Worm (Caenorhabditis elegans) whole organism, L4 larva: ENCODE results near the gene eef-1G.

Experiments used
- F26F4.8 ChIP-seq: fragments of 200-800 bp; sonication (Bioruptor generic); conservative IDR thresholded peaks from 2 replicates; pipeline ENCODE4 v1.3.6; 2022; ENCODE audit warnings: missing genetic modification characterization, missing compliant biosample characterization
- F44E2.7 ChIP-seq: fragments of 200-800 bp; sonication (Bioruptor generic); IDR thresholded peaks from 2 replicates; pipeline ENCODE4 v2.1.2; 2022; ENCODE audit warnings: missing genetic modification characterization, missing compliant biosample characterization
- Y105C5A.15 ChIP-seq: fragments of 200-800 bp; sonication (Bioruptor generic); IDR thresholded peaks from 2 replicates; pipeline ENCODE4 v1.3.6; 2022; ENCODE audit warnings: missing genetic modification characterization, missing compliant biosample characterization
- Y48G9A.11 ChIP-seq: fragments of 200-800 bp; sonication (Bioruptor generic); IDR thresholded peaks from 2 replicates; pipeline ENCODE4 v1.3.6; 2022; ENCODE audit warnings: missing genetic modification reagents, missing genetic modification characterization, missing compliant biosample characterization
- Y5F2A.4 ChIP-seq: fragments of 200-800 bp; sonication (Bioruptor generic); optimal IDR thresholded peaks from 2 replicates; lab custom pipeline; 2018; ENCODE audit warnings: mild to moderate bottlenecking, missing genetic modification characterization, missing compliant biosample characterization
- Y75B8A.6 ChIP-seq: fragments of 200-800 bp; sonication (Bioruptor generic); IDR thresholded peaks from 2 replicates; pipeline ENCODE4 v1.3.6; 2022; ENCODE audit warnings: missing genetic modification reagents, missing genetic modification characterization, missing compliant biosample characterization
- ZK546.5 ChIP-seq, 2 experiments: sonication (generic microtip); optimal IDR thresholded peaks; 2 replicates each; lab custom pipeline; 2017; ENCODE audit warnings: missing biosample characterization in 2 of 2, missing genetic modification characterization in 2 of 2
- aha-1 ChIP-seq: fragments of 150-350 bp; peaks from one replicate; lab custom pipeline; 2014; ENCODE audit warnings: missing biosample characterization, missing genetic modification characterization
- ama-1 ChIP-seq: fragments of 150-350 bp; optimal IDR thresholded peaks from 2 replicates; lab custom pipeline; 2014; ENCODE audit warnings: inconsistent platforms, mixed read lengths
- attf-4 ChIP-seq: sonication (generic microtip); optimal IDR thresholded peaks from 3 replicates; lab custom pipeline; 2017; ENCODE audit warnings: missing biosample characterization, missing genetic modification characterization
- ceh-20 ChIP-seq: fragments of 200-800 bp; sonication (Bioruptor generic); IDR thresholded peaks from 2 replicates; pipeline ENCODE4 v1.3.6; 2022; ENCODE audit warnings: missing genetic modification reagents, missing genetic modification characterization, missing compliant biosample characterization
- ceh-62 ChIP-seq: sonication (generic microtip); optimal IDR thresholded peaks from 2 replicates; lab custom pipeline; 2017; ENCODE audit warnings: missing biosample characterization, missing genetic modification characterization
- ceh-82 ChIP-seq: sonication (generic microtip); optimal IDR thresholded peaks from 2 replicates; lab custom pipeline; 2017; ENCODE audit warnings: missing biosample characterization, missing genetic modification characterization
- daf-16 ChIP-seq, 3 experiments: sonication (generic microtip); optimal IDR thresholded peaks; 2 replicates each; lab custom pipeline; 2016 to 2017; ENCODE audit warnings: missing genetic modification characterization in 3 of 3, missing genetic modification reagents in 3 of 3, mild to moderate bottlenecking in 2 of 3, missing compliant biosample characterization in 2 of 3, missing biosample characterization in 1 of 3, moderate library complexity in 1 of 3
- dmd-6 ChIP-seq: fragments of 200-800 bp; sonication (Bioruptor generic); IDR thresholded peaks from 2 replicates; pipeline ENCODE4 v1.3.6; 2022; ENCODE audit warnings: missing genetic modification reagents, missing genetic modification characterization, missing compliant biosample characterization
- dmd-9 ChIP-seq: fragments of 200-800 bp; sonication (Bioruptor generic); IDR thresholded peaks from 2 replicates; pipeline ENCODE4 v1.3.6; 2022; ENCODE audit warnings: missing genetic modification reagents, missing genetic modification characterization, missing compliant biosample characterization
- egl-43 ChIP-seq: fragments of 200-800 bp; sonication (Bioruptor generic); IDR thresholded peaks from 2 replicates; pipeline ENCODE4 v1.3.6; 2022; ENCODE audit warnings: missing genetic modification reagents, missing genetic modification characterization, missing compliant biosample characterization
- fkh-10 ChIP-seq: fragments of 150-350 bp; optimal IDR thresholded peaks from 2 replicates; lab custom pipeline; 2014; ENCODE audit warnings: missing biosample characterization, missing genetic modification reagents, missing genetic modification characterization
- fos-1 ChIP-seq: fragments of 150-350 bp; optimal IDR thresholded peaks from 2 replicates; lab custom pipeline; 2014; ENCODE audit warnings: missing biosample characterization, missing genetic modification characterization
- lin-1 ChIP-seq: fragments of 200-800 bp; sonication (Bioruptor generic); IDR thresholded peaks from 2 replicates; pipeline ENCODE4 v1.3.6; 2022; ENCODE audit warnings: missing genetic modification reagents, missing genetic modification characterization, missing compliant biosample characterization
- lin-29 ChIP-seq: fragments of 200-800 bp; sonication (Bioruptor generic); IDR thresholded peaks from 2 replicates; pipeline ENCODE4 v1.3.6; 2022; ENCODE audit warnings: missing genetic modification reagents, missing genetic modification characterization, missing compliant biosample characterization
- lin-38 ChIP-seq: fragments of 200-800 bp; sonication (Bioruptor generic); IDR thresholded peaks from 2 replicates; pipeline ENCODE4 v1.3.6; 2022; ENCODE audit warnings: missing genetic modification reagents, missing genetic modification characterization, missing compliant biosample characterization
- lin-39 ChIP-seq: fragments of 150-350 bp; optimal IDR thresholded peaks from 2 replicates; lab custom pipeline; 2014; ENCODE audit warnings: missing biosample characterization, missing genetic modification reagents, missing genetic modification characterization
- lir-3 ChIP-seq: sonication (generic microtip); optimal IDR thresholded peaks from 2 replicates; lab custom pipeline; 2016; ENCODE audit warnings: mild to moderate bottlenecking, missing genetic modification characterization, missing compliant biosample characterization
- lsy-2 ChIP-seq, 2 experiments: fragments of 150-350 bp in 1 of 2; sonication (generic microtip) in 1 of 2; optimal IDR thresholded peaks; 2 replicates each; lab custom pipeline; 2014 to 2017; ENCODE audit warnings: missing biosample characterization in 2 of 2, missing genetic modification characterization in 2 of 2
- madf-5 ChIP-seq, 2 experiments: fragments of 200-800 bp; sonication (Bioruptor generic); IDR thresholded peaks; 2 replicates each; pipeline ENCODE4 v1.3.6; 2022; ENCODE audit warnings: missing compliant biosample characterization in 2 of 2, missing genetic modification characterization in 2 of 2
- mdl-1 ChIP-seq, 2 experiments: fragments of 150-350 bp in 1 of 2; sonication (generic microtip) in 1 of 2; optimal IDR thresholded peaks; 2 replicates each; lab custom pipeline; 2014 to 2017; ENCODE audit warnings: missing biosample characterization in 2 of 2, missing genetic modification characterization in 2 of 2
- mdt-29 ChIP-seq: fragments of 200-800 bp; sonication (Bioruptor generic); IDR thresholded peaks from 2 replicates; pipeline ENCODE4 v1.3.6; 2022; ENCODE audit warnings: missing genetic modification reagents, missing genetic modification characterization, missing compliant biosample characterization
- mes-2 ChIP-seq: sonication (generic microtip); optimal IDR thresholded peaks from 2 replicates; lab custom pipeline; 2016; ENCODE audit warnings: missing genotype, mild to moderate bottlenecking, missing genetic modification characterization, missing compliant biosample characterization; ENCODE audit not compliant: poor library complexity, severe bottlenecking
- nhr-11 ChIP-seq: fragments of 150-350 bp; optimal IDR thresholded peaks from 2 replicates; lab custom pipeline; 2014; ENCODE audit warnings: missing biosample characterization, missing genetic modification characterization
- nhr-25 ChIP-seq: sonication (generic microtip); optimal IDR thresholded peaks from 2 replicates; lab custom pipeline; 2017; ENCODE audit warnings: missing genetic modification characterization, mild to moderate bottlenecking, missing compliant biosample characterization, antibody characterized with exemption, moderate library complexity, borderline replicate concordance; ENCODE audit not compliant: insufficient read depth
- nhr-42 ChIP-seq: fragments of 200-800 bp; sonication (Bioruptor generic); IDR thresholded peaks from 2 replicates; pipeline ENCODE4 v1.3.6; 2022; ENCODE audit warnings: missing genetic modification characterization, missing compliant biosample characterization
- nhr-6 ChIP-seq: fragments of 150-350 bp; optimal IDR thresholded peaks from 2 replicates; lab custom pipeline; 2014; ENCODE audit warnings: missing biosample characterization, missing genetic modification characterization
- nhr-77 ChIP-seq: fragments of 150-350 bp; optimal IDR thresholded peaks from 2 replicates; lab custom pipeline; 2014; ENCODE audit warnings: missing biosample characterization, missing genetic modification characterization
- php-3 ChIP-seq: fragments of 200-800 bp; sonication (Bioruptor generic); IDR thresholded peaks from 2 replicates; pipeline ENCODE4 v1.3.6; 2022; ENCODE audit warnings: missing genetic modification reagents, missing genetic modification characterization, missing compliant biosample characterization
- pqm-1 ChIP-seq: sonication (generic microtip); optimal IDR thresholded peaks from 2 replicates; lab custom pipeline; 2017; ENCODE audit warnings: missing biosample characterization, missing genetic modification characterization
- saeg-2 ChIP-seq: fragments of 200-800 bp; sonication (Bioruptor generic); IDR thresholded peaks from 2 replicates; pipeline ENCODE4 v1.3.6; 2022; ENCODE audit warnings: missing genetic modification reagents, missing genetic modification characterization, missing compliant biosample characterization
- sdz-12 ChIP-seq: fragments of 200-800 bp; sonication (Bioruptor generic); optimal IDR thresholded peaks from 2 replicates; lab custom pipeline; 2018; ENCODE audit warnings: mild to moderate bottlenecking, missing genetic modification characterization, missing compliant biosample characterization
- set-16 ChIP-seq: fragments of 200-800 bp; sonication (Bioruptor generic); IDR thresholded peaks from 2 replicates; pipeline ENCODE4 v1.3.6; 2022; ENCODE audit warnings: missing genetic modification reagents, missing genetic modification characterization, missing compliant biosample characterization
- skn-1 ChIP-seq: fragments of 150-350 bp; optimal IDR thresholded peaks from 2 replicates; lab custom pipeline; 2014; ENCODE audit warnings: missing biosample characterization, missing genetic modification characterization
- snpc-4 ChIP-seq: fragments of 150-350 bp; optimal IDR thresholded peaks from 2 replicates; lab custom pipeline; 2014; ENCODE audit warnings: missing biosample characterization, missing genetic modification characterization
- tra-1 ChIP-seq: fragments of 200-800 bp; sonication (Bioruptor generic); IDR thresholded peaks from 2 replicates; pipeline ENCODE4 v1.3.6; 2022; ENCODE audit warnings: missing genetic modification reagents, missing genetic modification characterization, missing compliant biosample characterization
- unc-39 ChIP-seq: sonication (generic microtip); optimal IDR thresholded peaks from 2 replicates; lab custom pipeline; 2017; ENCODE audit warnings: missing biosample characterization, missing genetic modification characterization
- unc-62 ChIP-seq, 3 experiments: fragments of 150-350 bp in 1 of 3; sonication (generic microtip); optimal IDR thresholded peaks in 2 of 3; peaks in 1 of 3; 1 replicate in 1 of 3; 2 replicates in 2 of 3; lab custom pipeline; 2014 to 2017; ENCODE audit warnings: missing biosample characterization in 3 of 3, missing genetic modification characterization in 3 of 3, missing genetic modification reagents in 3 of 3, missing genotype in 1 of 3
- zfp-2 ChIP-seq: sonication (generic microtip); optimal IDR thresholded peaks from 2 replicates; lab custom pipeline; 2016; ENCODE audit warnings: mild to moderate bottlenecking, missing genetic modification characterization, missing compliant biosample characterization
- zfp-3 ChIP-seq: fragments of 200-800 bp; sonication (Bioruptor generic); conservative IDR thresholded peaks from 2 replicates; pipeline ENCODE4 v1.3.6; 2022; ENCODE audit warnings: missing genetic modification reagents, missing genetic modification characterization, missing compliant biosample characterization
- ztf-11 ChIP-seq: fragments of 150-350 bp; optimal IDR thresholded peaks from 2 replicates; lab custom pipeline; 2014; ENCODE audit warnings: missing biosample characterization, missing genetic modification characterization
- ztf-7 ChIP-seq: fragments of 150-350 bp; optimal IDR thresholded peaks from 2 replicates; lab custom pipeline; 2014; ENCODE audit warnings: missing biosample characterization, missing genetic modification characterization

The eef-1G gene

ce11 chrV:10961448-10961870 is 4.1 kb upstream of the eef-1G start (continued):
- TF ChIP-seq sdz-12 (GFP tag; lab: Kevin White, UChicago) (no peak), tra-1 (no peak; the same call in none of the 2 replicates), Y75B8A.6 (GFP tag; lab: Robert Waterston, UW) (no peak), zfp-2 (no peak), madf-5 (GFP tag; IDR thresholded peaks at IDR 0.05; lab: Robert Waterston, UW) (no peak), snpc-4 (tag; lab: Kevin White, UChicago) (no peak), mes-2 (tag; lab: Kevin White, UChicago) (peak; percentile 7), unc-39 (no peak), Y48G9A.11 (GFP tag; lab: Robert Waterston, UW) (no peak), dmd-9 (GFP tag; lab: Robert Waterston, UW) (no peak), nhr-25 (tag; lab: Kevin White, UChicago) (no peak), set-16 (GFP tag; lab: Robert Waterston, UW) (peak; percentile 45), fkh-10 (peak; percentile 89), lin-29 (no peak), ztf-7 (tag; lab: Kevin White, UChicago) (no peak), skn-1 (tag; lab: Kevin White, UChicago) (no peak), fos-1 (tag; lab: Kevin White, UChicago) (no peak), lin-1 (no peak), saeg-2 (no peak), nhr-6 (no peak), lir-3 (no peak), F26F4.8 (GFP tag; lab: Robert Waterston, UW) (no peak), nhr-11 (peak; percentile 86)

- no peak for TF ChIP-seq pqm-1
- no peak for TF ChIP-seq daf-16 (GFP tag; optimal IDR thresholded peaks at IDR 0.05; lab: Kevin White, UChicago)
- no peak for TF ChIP-seq daf-16 (tag; optimal IDR thresholded peaks at IDR 0.05; lab: Kevin White, UChicago)
- TF ChIP-seq aha-1 (tag; lab: Kevin White, UChicago) = peak; percentile 78
- TF ChIP-seq set-16 (GFP tag; lab: Robert Waterston, UW) = peak; percentile 54
- TF ChIP-seq mdt-29 (GFP tag; lab: Robert Waterston, UW) = no peak
- TF ChIP-seq madf-5 (GFP tag; IDR thresholded peaks at IDR 0.05; lab: Robert Waterston, UW) = 0 out of 4 replicates have a peak, but pooled peaks of 1 of the 2 experiments have one; percentile 48
- peak; percentile 34 for TF ChIP-seq sdz-12 (GFP tag; lab: Kevin White, UChicago)
- TF ChIP-seq php-3 (GFP tag; lab: Robert Waterston, UW) = no peak
- no peak for TF ChIP-seq unc-62 (GFP tag; optimal IDR thresholded peaks at IDR 0.05 in 1 of 2; lab: Kevin White, UChicago)
- no peak for TF ChIP-seq unc-62 (tag; optimal IDR thresholded peaks at IDR 0.05; lab: Kevin White, UChicago)
- no peak for TF ChIP-seq ztf-11 (tag; lab: Kevin White, UChicago)
- no peak for TF ChIP-seq skn-1 (tag; lab: Kevin White, UChicago)
- no peak for TF ChIP-seq fos-1 (tag; lab: Kevin White, UChicago)
- TF ChIP-seq lsy-2 (tag; optimal IDR thresholded peaks at IDR 0.05; lab: Kevin White, UChicago) = no peak
- TF ChIP-seq nhr-77 (tag; lab: Kevin White, UChicago) = no peak
- no peak for TF ChIP-seq mdl-1 (tag; optimal IDR thresholded peaks at IDR 0.05; lab: Kevin White, UChicago)
- TF ChIP-seq F44E2.7 = no peak
- no peak for TF ChIP-seq Y5F2A.4
- TF ChIP-seq fkh-10 = no peak
- no peak for TF ChIP-seq zfp-3 (GFP tag; lab: Robert Waterston, UW)
- TF ChIP-seq ama-1 (lab: Kevin White, UChicago) = no peak
- peak; percentile 44 for TF ChIP-seq lin-38 (GFP tag; lab: Robert Waterston, UW)
- 0 out of 2 replicates have a peak, but pooled peaks have one; percentile 44 for TF ChIP-seq egl-43 (GFP tag; lab: Robert Waterston, UW)
- no peak for TF ChIP-seq ceh-82 (tag; lab: Kevin White, UChicago)
- no peak for TF ChIP-seq ceh-20 (GFP tag; lab: Robert Waterston, UW)
- no peak for TF ChIP-seq Y105C5A.15 (GFP tag; lab: Robert Waterston, UW)
- no peak for TF ChIP-seq lin-1
- no peak for TF ChIP-seq unc-39
- no peak for TF ChIP-seq attf-4 (tag; lab: Kevin White, UChicago)
- TF ChIP-seq lin-39 (tag; lab: Kevin White, UChicago) = no peak
- TF ChIP-seq nhr-42 (GFP tag; lab: Robert Waterston, UW) = no peak
- TF ChIP-seq ceh-62 = no peak
- TF ChIP-seq dmd-6 = no peak
- no peak for TF ChIP-seq ZK546.5 (tag; optimal IDR thresholded peaks at IDR 0.05; lab: Kevin White, UChicago)
These were observed 1.4 kb downstream of the eef-1G start for ce11 chrV:10966874-10967273.
